Worm (Caenorhabditis elegans): ENCODE data around the gene F38B2.4.

The F38B2.4 gene

DNA sequence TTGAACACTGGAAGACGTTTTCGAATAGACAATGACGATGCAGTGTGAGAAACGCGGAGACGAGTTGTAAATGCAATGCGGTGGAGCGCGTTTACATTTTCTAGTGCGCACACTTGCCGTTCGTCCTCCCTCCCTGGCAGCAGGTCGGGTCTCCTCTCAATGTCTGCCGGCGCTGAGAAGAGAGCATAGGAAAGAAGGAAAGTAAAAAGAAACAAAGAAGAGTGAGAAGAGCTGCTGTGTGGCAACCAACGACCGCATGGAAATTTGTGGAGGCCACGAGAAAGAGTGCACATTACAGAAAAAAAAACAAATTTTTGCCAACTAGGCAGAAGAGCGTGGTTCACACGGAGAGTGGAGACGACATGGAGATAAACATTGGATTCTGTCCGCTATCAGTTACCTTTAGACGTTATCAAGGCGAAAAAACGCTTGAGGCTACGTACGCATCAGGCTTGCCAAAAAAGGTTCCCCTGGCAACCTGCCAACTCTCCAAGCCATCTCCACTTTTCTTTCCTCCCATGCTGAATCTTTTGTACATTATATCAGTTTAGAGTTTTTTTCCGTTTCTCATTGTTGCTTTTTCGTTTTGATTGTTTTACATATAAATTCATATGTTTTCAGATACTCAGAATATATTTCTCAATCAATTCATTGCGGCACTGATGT is 12.3 kb upstream of the F38B2.4 start, which contains the start of the genes snrp-40.1 and F08G12.3 (continued):
- TF ChIP-seq unc-39 (tag; optimal IDR thresholded peaks at IDR 0.05): no peak
- TF ChIP-seq dmd-4 (tag; optimal IDR thresholded peaks at IDR 0.05): no peak
- no peak for TF ChIP-seq alr-1 (tag; optimal IDR thresholded peaks at IDR 0.05)
- TF ChIP-seq nhr-6 (tag; optimal IDR thresholded peaks at IDR 0.05): peak; percentile 18
- TF ChIP-seq skn-1 (tag; optimal IDR thresholded peaks at IDR 0.05): no peak
- TF ChIP-seq sma-3 (GFP tag; optimal IDR thresholded peaks at IDR 0.05): peak; percentile 59
- no peak for TF ChIP-seq ama-1 (optimal IDR thresholded peaks at IDR 0.05)
- TF ChIP-seq nhr-237 (tag; optimal IDR thresholded peaks at IDR 0.05): no peak

- TF ChIP-seq R02D3.7 (tag; optimal IDR thresholded peaks at IDR 0.05) (no peak), fos-1 (tag; optimal IDR thresholded peaks at IDR 0.05) (no peak), ceh-16 (tag; optimal IDR thresholded peaks at IDR 0.05) (no peak), lsy-2 (tag; optimal IDR thresholded peaks at IDR 0.05) (no peak), ztf-1 (GFP tag; conservative IDR thresholded peaks at IDR 0.05) (no peak), nhr-237 (tag; optimal IDR thresholded peaks at IDR 0.05) (no peak), blmp-1 (tag; optimal IDR thresholded peaks at IDR 0.05; ENCODE audit: insufficient read depth) (no peak), lin-13 (GFP tag; optimal IDR thresholded peaks at IDR 0.05) (no peak), peb-1 (tag; optimal IDR thresholded peaks at IDR 0.05) (no peak), F13H6.1 (tag; optimal IDR thresholded peaks at IDR 0.05) (no peak), dmd-4 (tag; optimal IDR thresholded peaks at IDR 0.05) (no peak), alr-1 (tag; optimal IDR thresholded peaks at IDR 0.05) (no peak), unc-55 (GFP tag; optimal IDR thresholded peaks at IDR 0.05) (no peak), nhr-12 (tag; optimal IDR thresholded peaks at IDR 0.05) (no peak), lin-39 (tag; optimal IDR thresholded peaks at IDR 0.05) (no peak), nhr-23 (tag; optimal IDR thresholded peaks at IDR 0.05) (no peak), mdl-1 (tag; optimal IDR thresholded peaks at IDR 0.05) (no peak), nhr-77 (tag; optimal IDR thresholded peaks at IDR 0.05) (no peak), nhr-6 (tag; optimal IDR thresholded peaks at IDR 0.05) (no peak), lin-11 (tag; optimal IDR thresholded peaks at IDR 0.05) (no peak)
Measured at ce11 chrX:11296683-11297365, 9.3 kb upstream of the F38B2.4 start, which contains the start of gene inx-2. Gene inx-2, minus strand, starts transcription at chrX:11296733.

DNA sequence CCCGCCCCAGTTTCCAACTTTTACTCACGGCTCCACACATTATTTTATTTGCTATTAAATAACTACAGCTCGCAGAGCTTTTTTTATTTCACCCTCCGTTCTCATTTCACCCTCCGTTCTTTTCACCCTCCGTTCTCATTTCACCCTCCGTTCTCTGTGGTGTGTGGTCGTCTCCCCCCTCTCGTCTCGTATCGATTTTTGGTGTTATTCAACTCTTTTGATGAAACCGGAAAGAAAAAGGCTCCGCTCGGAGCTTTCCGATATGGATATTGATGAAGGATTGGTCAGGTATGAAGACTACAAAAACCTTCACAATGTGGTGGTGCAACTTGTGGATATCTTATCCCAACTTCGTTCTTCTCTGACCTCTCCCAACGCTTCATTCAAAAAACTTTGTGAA is 3.0 kb upstream of the F38B2.4 start:
- TF ChIP-seq snpc-4 (tag; optimal IDR thresholded peaks at IDR 0.05): no peak
- no peak for TF ChIP-seq unc-62 (GFP tag; optimal IDR thresholded peaks at IDR 0.05)
- TF ChIP-seq ceh-82 (tag; optimal IDR thresholded peaks at IDR 0.05): no peak
- no peak for TF ChIP-seq crh-2 (tag; optimal IDR thresholded peaks at IDR 0.05)
- TF ChIP-seq gmeb-1 (tag; optimal IDR thresholded peaks at IDR 0.05): no peak
- TF ChIP-seq dmd-4 (tag; optimal IDR thresholded peaks at IDR 0.05): no peak
- TF ChIP-seq nhr-21 (tag; optimal IDR thresholded peaks at IDR 0.05): no peak
- no peak for TF ChIP-seq ztf-4 (tag; optimal IDR thresholded peaks at IDR 0.05)
- no peak for TF ChIP-seq sma-3 (GFP tag; optimal IDR thresholded peaks at IDR 0.05)
- no peak for TF ChIP-seq R02D3.7 (tag; optimal IDR thresholded peaks at IDR 0.05)
- TF ChIP-seq Y55F3AM.14 (GFP tag; optimal IDR thresholded peaks at IDR 0.05): no peak
- TF ChIP-seq lin-39 (tag; optimal IDR thresholded peaks at IDR 0.05): no peak
- no peak for TF ChIP-seq blmp-1 (tag; optimal IDR thresholded peaks at IDR 0.05; ENCODE audit: insufficient read depth)
- TF ChIP-seq ZK546.5 (tag; optimal IDR thresholded peaks at IDR 0.05): no peak
- TF ChIP-seq nhr-129 (tag; optimal IDR thresholded peaks at IDR 0.05): no peak

- TF ChIP-seq zag-1 (tag; optimal IDR thresholded peaks at IDR 0.05) (no peak), nhr-23 (tag; optimal IDR thresholded peaks at IDR 0.05) (no peak), skn-1 (tag; optimal IDR thresholded peaks at IDR 0.05) (peak; percentile 16), mdl-1 (tag; optimal IDR thresholded peaks at IDR 0.05) (no peak), elt-1 (tag; optimal IDR thresholded peaks at IDR 0.05) (no peak), nhr-6 (tag; optimal IDR thresholded peaks at IDR 0.05) (no peak), F13H6.1 (tag; optimal IDR thresholded peaks at IDR 0.05) (no peak), mbf-1 (tag; optimal IDR thresholded peaks at IDR 0.05) (no peak), ZK546.5 (tag; optimal IDR thresholded peaks at IDR 0.05) (no peak), lin-11 (tag; optimal IDR thresholded peaks at IDR 0.05) (no peak), R02D3.7 (tag; optimal IDR thresholded peaks at IDR 0.05) (no peak), lin-39 (tag; optimal IDR thresholded peaks at IDR 0.05) (no peak), crh-2 (tag; optimal IDR thresholded peaks at IDR 0.05) (no peak), sem-4 (tag; optimal IDR thresholded peaks at IDR 0.05) (no peak), fos-1 (tag; optimal IDR thresholded peaks at IDR 0.05) (peak; percentile 87), ztf-1 (GFP tag; conservative IDR thresholded peaks at IDR 0.05) (no peak), nhr-10 (tag; optimal IDR thresholded peaks at IDR 0.05) (no peak), sma-9 (GFP tag; optimal IDR thresholded peaks at IDR 0.05) (peak; percentile 19), sma-9 (tag; optimal IDR thresholded peaks at IDR 0.05) (no peak), unc-62 (GFP tag; optimal IDR thresholded peaks at IDR 0.05) (no peak), lin-13 (GFP tag; optimal IDR thresholded peaks at IDR 0.05) (no peak), nhr-237 (tag; optimal IDR thresholded peaks at IDR 0.05) (no peak)
Measured at ce11 chrX:11289925-11290324, 2.4 kb upstream of the F38B2.4 start.
